Fruit fly (Drosophila melanogaster): ENCODE data around the gene lama.

DNA sequence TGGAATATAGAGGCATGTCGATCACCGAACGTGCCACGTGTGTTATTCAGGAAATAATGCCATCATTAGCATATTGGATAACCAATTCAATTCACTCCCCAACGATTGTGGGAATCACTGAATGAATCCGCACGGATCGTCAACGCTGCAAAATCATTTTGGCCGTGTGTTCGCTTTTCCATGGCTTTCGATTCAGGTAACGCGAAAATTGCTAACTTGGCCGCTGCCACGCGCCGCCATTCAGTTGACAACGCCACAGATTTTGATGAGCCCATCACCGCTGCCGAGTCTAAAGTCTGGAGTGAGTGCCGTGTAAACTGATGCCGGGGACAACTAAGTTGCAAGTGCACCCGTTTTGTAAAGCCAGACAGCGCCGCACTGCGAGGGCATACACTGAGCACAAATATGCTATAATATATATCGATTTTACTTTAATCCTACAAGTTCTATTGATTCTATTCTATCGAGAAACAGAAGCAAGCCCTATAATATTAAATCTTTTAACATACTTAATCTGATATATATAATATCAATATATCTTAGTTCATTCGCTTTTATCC is 5.9 kb downstream of the lama start:
- TF ChIP-seq ttk (optimal IDR thresholded peaks at IDR 0.05) = no peak
- no peak for TF ChIP-seq h (optimal IDR thresholded peaks at IDR 0.05)
- no peak for TF ChIP-seq psq (optimal IDR thresholded peaks at IDR 0.05)

All from Kc167 (cell line).